Worm (Caenorhabditis elegans): Measurements from ENCODE around the gene hach-1.

ce11 chrIII:5604080-5604479 is 48.8 kb downstream of the hach-1 start, which contains the start of gene xnd-1:
- TF ChIP-seq ama-1 (optimal IDR thresholded peaks at IDR 0.05) (no peak), hlh-17 (GFP tag; optimal IDR thresholded peaks at IDR 0.05; ENCODE audit: borderline replicate concordance) (no peak), nhr-76 (tag; optimal IDR thresholded peaks at IDR 0.05) (no peak), ces-1 (GFP tag; optimal IDR thresholded peaks at IDR 0.05) (no peak), aha-1 (tag; optimal IDR thresholded peaks at IDR 0.05) (no peak), elt-3 (tag; optimal IDR thresholded peaks at IDR 0.05) (no peak), fkh-10 (GFP tag; optimal IDR thresholded peaks at IDR 0.05) (no peak), ztf-11 (tag; optimal IDR thresholded peaks at IDR 0.05) (no peak), ets-5 (GFP tag; IDR thresholded peaks at IDR 0.05) (no peak)
